Worm (Caenorhabditis elegans) whole organism, L3 larva: ENCODE measurements around the gene C09G4.4.

Experiments used
- R02D3.7 ChIP-seq: fragments of 150-350 bp; optimal IDR thresholded peaks from 2 replicates; lab custom pipeline; 2014; ENCODE audit warnings: missing biosample characterization, missing genetic modification characterization
- ama-1 ChIP-seq: fragments of 150-350 bp; optimal IDR thresholded peaks from 2 replicates; lab custom pipeline; 2018
- egl-5 ChIP-seq: fragments of 150-350 bp; optimal IDR thresholded peaks from 2 replicates; lab custom pipeline; 2017; ENCODE audit warnings: missing biosample characterization, missing genetic modification reagents, missing genetic modification characterization, inconsistent platforms
- fos-1 ChIP-seq: fragments of 150-350 bp; optimal IDR thresholded peaks from 2 replicates; lab custom pipeline; 2014; ENCODE audit warnings: missing biosample characterization, missing genetic modification characterization
- mdl-1 ChIP-seq: fragments of 150-350 bp; optimal IDR thresholded peaks from 2 replicates; lab custom pipeline; 2014; ENCODE audit warnings: missing biosample characterization, missing genetic modification characterization
- nhr-12 ChIP-seq: fragments of 150-350 bp; optimal IDR thresholded peaks from 2 replicates; lab custom pipeline; 2014; ENCODE audit warnings: missing biosample characterization, missing genetic modification characterization
- nhr-237 ChIP-seq: fragments of 150-350 bp; optimal IDR thresholded peaks from 2 replicates; lab custom pipeline; 2014; ENCODE audit warnings: missing biosample characterization, missing genetic modification characterization
- pqm-1 ChIP-seq: fragments of 150-350 bp; optimal IDR thresholded peaks from 2 replicates; lab custom pipeline; 2017; ENCODE audit warnings: missing biosample characterization, missing genetic modification characterization, inconsistent platforms
- tbx-2 ChIP-seq: sonication (generic microtip); optimal IDR thresholded peaks from 2 replicates; lab custom pipeline; 2016; ENCODE audit warnings: mild to moderate bottlenecking, missing genetic modification characterization, missing compliant biosample characterization

DNA sequence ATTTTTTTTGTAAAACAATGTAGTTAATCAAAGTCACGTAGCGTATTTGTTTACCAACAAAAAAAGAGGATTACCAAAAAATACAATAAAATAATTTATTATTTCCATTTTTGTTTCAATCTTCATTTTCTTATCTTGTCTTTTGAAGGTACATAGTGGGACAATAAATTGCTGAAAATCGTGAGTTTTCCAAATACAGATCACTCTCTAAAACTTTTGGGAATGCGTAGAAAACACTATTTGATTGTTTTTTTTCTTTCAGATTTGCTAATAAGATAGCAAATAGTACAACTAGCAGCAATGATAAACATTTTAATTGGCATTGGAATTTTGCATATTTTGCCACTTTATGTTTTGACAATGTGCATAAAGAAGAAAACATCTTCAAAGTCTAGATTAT lies 11.4 kb upstream of the C09G4.4 start, which contains the start of gene C28C12.1:
- TF ChIP-seq nhr-237 (tag; lab: Kevin White, UChicago) (no peak), tbx-2 (tag; lab: Kevin White, UChicago) (no peak), fos-1 (tag; lab: Kevin White, UChicago) (no peak), egl-5 (no peak), R02D3.7 (no peak), nhr-12 (tag; lab: Kevin White, UChicago) (no peak), pqm-1 (tag; lab: Kevin White, UChicago) (no peak), mdl-1 (tag; lab: Kevin White, UChicago) (no peak), ama-1 (lab: Kevin White, UChicago) (no peak)
